Fruit fly (Drosophila melanogaster): ENCODE data around the gene Pgk.

The Pgk gene

dm6 chr2L:2734215-2734614 is 18.7 kb downstream of the Pgk start (continued):
- TF ChIP-seq CG2116 (GFP tag; optimal IDR thresholded peaks at IDR 0.05) (no peak), zen (tag; optimal IDR thresholded peaks at IDR 0.05) (no peak), CG11456 (GFP tag; IDR thresholded peaks at IDR 0.05) (no peak), CG42726 (GFP tag; IDR thresholded peaks at IDR 0.05; ENCODE audit: partially characterized antibody) (no peak), hkb (optimal IDR thresholded peaks at IDR 0.05) (no peak), hkb (GFP tag; IDR thresholded peaks at IDR 0.05) (peak; percentile 31; the same call in 1 of the 2 replicates), so (GFP tag; IDR thresholded peaks at IDR 0.05) (peak; percentile 60; the same call in 2 of the 3 replicates), pho (GFP tag; optimal IDR thresholded peaks at IDR 0.05) (peak; percentile 76), al (GFP tag; IDR thresholded peaks at IDR 0.05) (peak; percentile 67), scrt (GFP tag; optimal IDR thresholded peaks at IDR 0.05) (peak; percentile 54), CG7786 (GFP tag; optimal IDR thresholded peaks at IDR 0.05) (peak; percentile 42), pfk (GFP tag; optimal IDR thresholded peaks at IDR 0.05) (no peak), caup (GFP tag; optimal IDR thresholded peaks at IDR 0.05; ENCODE audit: severe bottlenecking) (peak; percentile 4), slp2 (GFP tag; optimal IDR thresholded peaks at IDR 0.05) (peak; percentile 17), CG31224 (GFP tag; IDR thresholded peaks at IDR 0.05) (peak; percentile 21; the same call in 1 of the 2 replicates), CG2678 (tag; optimal IDR thresholded peaks at IDR 0.05) (peak; percentile 73), CG8089 (GFP tag; optimal IDR thresholded peaks at IDR 0.05) (no peak), Trl (optimal IDR thresholded peaks at IDR 0.05) (no peak), Trl (GFP tag; optimal IDR thresholded peaks at IDR 0.05) (no peak), CG32532 (GFP tag; IDR thresholded peaks at IDR 0.05) (peak; percentile 71), chif (GFP tag; optimal IDR thresholded peaks at IDR 0.05) (peak in 1 of 2 experiments; percentile 4), Eip74EF (GFP tag; optimal IDR thresholded peaks at IDR 0.05) (no peak), CG12391 (tag; optimal IDR thresholded peaks at IDR 0.05) (peak; percentile 23), Kr (GFP tag; optimal IDR thresholded peaks at IDR 0.05) (no peak), HHEX (GFP tag; optimal IDR thresholded peaks at IDR 0.05) (peak; percentile 48), CG3847 (GFP tag; IDR thresholded peaks at IDR 0.05) (0 out of 2 replicates have a peak, but pooled peaks have one; percentile 28), pb (GFP tag; optimal IDR thresholded peaks at IDR 0.05) (no peak), lilli (GFP tag; optimal IDR thresholded peaks at IDR 0.05) (peak; percentile 72), CG9932 (GFP tag; IDR thresholded peaks at IDR 0.05) (peak; percentile 64), CG43689 (GFP tag; IDR thresholded peaks at IDR 0.05) (no peak), en (GFP tag; optimal IDR thresholded peaks at IDR 0.05) (no peak), CG8944 (GFP tag; optimal IDR thresholded peaks at IDR 0.05) (no peak), CG9876 (GFP tag; optimal IDR thresholded peaks at IDR 0.05) (no peak), wek (GFP tag; optimal IDR thresholded peaks at IDR 0.05) (no peak), Hsf (GFP tag; optimal IDR thresholded peaks at IDR 0.05) (peak; percentile 24), sr (GFP tag; IDR thresholded peaks at IDR 0.05) (no peak), danr (GFP tag; IDR thresholded peaks at IDR 0.05) (no peak), phol (tag; optimal IDR thresholded peaks at IDR 0.05) (peak; percentile 28), CG6683 (GFP tag; optimal IDR thresholded peaks at IDR 0.05) (no peak), Med (GFP tag) (peak; percentile 86), Bteb2 (GFP tag; optimal IDR thresholded peaks at IDR 0.05) (peak; percentile 42), CG7357 (GFP tag; IDR thresholded peaks at IDR 0.05) (peak; percentile 30; the same call in 1 of the 3 replicates), hb (GFP tag; IDR thresholded peaks at IDR 0.05; ENCODE audit: partially characterized antibody) (no peak), sens (GFP tag) (peak; percentile 88), Dip2 (GFP tag; IDR thresholded peaks at IDR 0.05) (no peak), fru (optimal IDR thresholded peaks at IDR 0.05) (no peak), dysf (GFP tag; IDR thresholded peaks at IDR 0.05) (peak; percentile 69; the same call in 2 of the 3 replicates), Dip3 (GFP tag; optimal IDR thresholded peaks at IDR 0.05) (peak; percentile 58), CG14667 (GFP tag; IDR thresholded peaks at IDR 0.05) (no peak), gcm (GFP tag; optimal IDR thresholded peaks at IDR 0.05) (no peak), Six4 (GFP tag; optimal IDR thresholded peaks at IDR 0.05) (no peak), croc (GFP tag; conservative IDR thresholded peaks at IDR 0.05) (0 out of 3 replicates have a peak, but pooled peaks have one; percentile 21)
